Worm (Caenorhabditis elegans) whole organism, L2 larva: Measurements from ENCODE around the gene W06G6.10.

Experiments
- ama-1 ChIP-seq: fragments of 150-350 bp; optimal IDR thresholded peaks from 2 replicates; lab custom pipeline; 2018; ENCODE audit warnings: inconsistent platforms
- ceh-82 ChIP-seq: fragments of 150-350 bp; optimal IDR thresholded peaks from 2 replicates; lab custom pipeline; 2014; ENCODE audit warnings: missing biosample characterization, missing genetic modification characterization
- egl-27 ChIP-seq: sonication (generic microtip); optimal IDR thresholded peaks from 3 replicates; lab custom pipeline; 2017; ENCODE audit warnings: missing biosample characterization, missing genetic modification reagents, missing genetic modification characterization
- elt-1 ChIP-seq: fragments of 150-350 bp; optimal IDR thresholded peaks from 2 replicates; lab custom pipeline; 2014; ENCODE audit warnings: missing biosample characterization, missing genetic modification characterization
- elt-3 ChIP-seq: sonication (generic microtip); optimal IDR thresholded peaks from 2 replicates; lab custom pipeline; 2017; ENCODE audit warnings: missing biosample characterization, missing genetic modification characterization
- lin-11 ChIP-seq: fragments of 150-350 bp; sonication (generic microtip); optimal IDR thresholded peaks from 2 replicates; lab custom pipeline; 2014; ENCODE audit warnings: missing biosample characterization, missing genetic modification characterization, inconsistent platforms, mixed read lengths
- lin-39 ChIP-seq: fragments of 150-350 bp; optimal IDR thresholded peaks from 2 replicates; lab custom pipeline; 2014; ENCODE audit warnings: missing biosample characterization, missing genetic modification reagents, missing genetic modification characterization
- nhr-11 ChIP-seq: fragments of 150-350 bp; optimal IDR thresholded peaks from 2 replicates; lab custom pipeline; 2014; ENCODE audit warnings: missing biosample characterization, missing genetic modification characterization
- skn-1 ChIP-seq: sonication (generic microtip); optimal IDR thresholded peaks from 2 replicates; lab custom pipeline; 2017; ENCODE audit warnings: missing biosample characterization, missing genetic modification characterization
- unc-39 ChIP-seq: fragments of 150-350 bp; optimal IDR thresholded peaks from 2 replicates; lab custom pipeline; 2014; ENCODE audit warnings: missing biosample characterization, missing genetic modification characterization
- zag-1 ChIP-seq: fragments of 150-350 bp; optimal IDR thresholded peaks from 2 replicates; lab custom pipeline; 2014; ENCODE audit warnings: missing biosample characterization, missing genetic modification characterization
- ztf-11 ChIP-seq: sonication (generic microtip); optimal IDR thresholded peaks from 2 replicates; lab custom pipeline; 2017; ENCODE audit warnings: missing biosample characterization, missing genetic modification characterization

ce11 chrV:16603102-16603501 is 43.9 kb downstream of the W06G6.10 start, which contains the start of gene T03E6.8:
- TF ChIP-seq unc-39 (no peak), elt-3 (no peak), egl-27 (tag; lab: Kevin White, UChicago) (no peak), zag-1 (no peak), ama-1 (lab: Kevin White, UChicago) (no peak), skn-1 (tag; lab: Kevin White, UChicago) (no peak), nhr-11 (no peak), ceh-82 (no peak), lin-39 (tag; lab: Kevin White, UChicago) (no peak), elt-1 (tag; lab: Kevin White, UChicago) (no peak), ztf-11 (tag; lab: Kevin White, UChicago) (no peak), lin-11 (no peak)
